Worm (Caenorhabditis elegans) whole organism, L1 larva: Measurements from ENCODE around the gene C54F6.15.

ENCODE experiments used
- C16A3.4 ChIP-seq: fragments of 150-350 bp; optimal IDR thresholded peaks from 2 replicates; lab custom pipeline; 2014; ENCODE audit warnings: missing biosample characterization, missing genetic modification characterization
- C34B4.2 ChIP-seq: sonication (generic microtip); optimal IDR thresholded peaks from 2 replicates; lab custom pipeline; 2017; ENCODE audit warnings: mild to moderate bottlenecking, missing genetic modification characterization, missing compliant biosample characterization
- F16B12.6 ChIP-seq: fragments of 150-350 bp; optimal IDR thresholded peaks from 2 replicates; lab custom pipeline; 2014; ENCODE audit warnings: missing biosample characterization, missing genetic modification characterization
- aly-2 ChIP-seq: fragments of 150-350 bp; optimal IDR thresholded peaks from 2 replicates; lab custom pipeline; 2014; ENCODE audit warnings: missing biosample characterization, missing genetic modification characterization
- blmp-1 ChIP-seq: fragments of 150-350 bp; optimal IDR thresholded peaks from 2 replicates; lab custom pipeline; 2014; ENCODE audit warnings: missing biosample characterization, missing genetic modification characterization
- ceh-90 ChIP-seq: sonication (generic microtip); optimal IDR thresholded peaks from 2 replicates; lab custom pipeline; 2016; ENCODE audit warnings: missing genetic modification characterization, missing compliant biosample characterization
- dpl-1 ChIP-seq, 3 experiments: fragments of 150-350 bp in 2 of 3; sonication (generic microtip) in 1 of 3; optimal IDR thresholded peaks; 2 replicates each; lab custom pipeline; 2014 to 2017; ENCODE audit warnings: missing biosample characterization in 3 of 3, missing genetic modification characterization in 3 of 3, missing genetic modification reagents in 3 of 3
- efl-1 ChIP-seq, 4 experiments: fragments of 150-350 bp; optimal IDR thresholded peaks in 3 of 4; peaks in 1 of 4; 1 replicate in 1 of 4; 2 replicates in 3 of 4; lab custom pipeline; 2014; ENCODE audit warnings: missing biosample characterization in 2 of 4, missing genetic modification characterization in 2 of 4, missing genetic modification reagents in 2 of 4
- egl-27 ChIP-seq, 2 experiments: fragments of 150-350 bp in 1 of 2; sonication (generic microtip); optimal IDR thresholded peaks; 3 replicates each; lab custom pipeline; 2017 to 2018; ENCODE audit warnings: missing biosample characterization in 2 of 2, missing genetic modification characterization in 2 of 2, missing genetic modification reagents in 2 of 2
- elt-2 ChIP-seq: sonication (generic microtip); optimal IDR thresholded peaks from 2 replicates; lab custom pipeline; 2016; ENCODE audit warnings: missing genetic modification characterization, mild to moderate bottlenecking, inconsistent platforms, missing compliant biosample characterization, missing genetic modification reagents
- elt-3 ChIP-seq, 6 experiments: fragments of 150-350 bp in 1 of 6; sonication (generic microtip); optimal IDR thresholded peaks; 2 replicates each; lab custom pipeline; 2017 to 2018; ENCODE audit warnings: missing biosample characterization in 6 of 6, missing genetic modification characterization in 6 of 6, inconsistent platforms in 1 of 6
- fkh-4 ChIP-seq: sonication (generic microtip); optimal IDR thresholded peaks from 2 replicates; lab custom pipeline; 2016; ENCODE audit warnings: missing compliant biosample characterization, missing genetic modification characterization, borderline replicate concordance
- hlh-4 ChIP-seq: sonication (generic microtip); optimal IDR thresholded peaks from 2 replicates; lab custom pipeline; 2016; ENCODE audit warnings: mild to moderate bottlenecking, missing genetic modification characterization, missing compliant biosample characterization
- irx-1 ChIP-seq: sonication (generic microtip); optimal IDR thresholded peaks from 2 replicates; lab custom pipeline; 2016; ENCODE audit warnings: missing genetic modification characterization, missing compliant biosample characterization
- lin-15B ChIP-seq: fragments of 150-350 bp; sonication (generic microtip); optimal IDR thresholded peaks from 3 replicates; lab custom pipeline; 2014; ENCODE audit warnings: missing biosample characterization, missing genetic modification characterization
- lin-35 ChIP-seq, 2 experiments: fragments of 150-350 bp; optimal IDR thresholded peaks; 2 replicates each; lab custom pipeline; 2014; ENCODE audit warnings: missing biosample characterization in 2 of 2, missing genetic modification characterization in 2 of 2, missing genetic modification reagents in 2 of 2
- lin-39 ChIP-seq: fragments of 150-350 bp; optimal IDR thresholded peaks from 2 replicates; lab custom pipeline; 2014; ENCODE audit warnings: missing biosample characterization, missing genetic modification reagents, missing genetic modification characterization
- lir-3 ChIP-seq: sonication (generic microtip); optimal IDR thresholded peaks from 2 replicates; lab custom pipeline; 2016; ENCODE audit warnings: mild to moderate bottlenecking, missing genetic modification characterization, moderate library complexity, missing compliant biosample characterization; ENCODE audit not compliant: poor library complexity
- mab-9 ChIP-seq: fragments of 200-800 bp; sonication (Bioruptor generic); IDR thresholded peaks from 2 replicates; pipeline ENCODE4 v1.3.6; 2022; ENCODE audit warnings: missing genetic modification reagents, missing genetic modification characterization, missing compliant biosample characterization
- mef-2 ChIP-seq: fragments of 150-350 bp; optimal IDR thresholded peaks from 2 replicates; lab custom pipeline; 2014; ENCODE audit warnings: missing biosample characterization, missing genetic modification characterization
- mep-1 ChIP-seq: fragments of 150-350 bp; optimal IDR thresholded peaks from 2 replicates; lab custom pipeline; 2014; ENCODE audit warnings: missing biosample characterization, missing genetic modification characterization
- nhr-12 ChIP-seq: sonication (generic microtip); optimal IDR thresholded peaks from 2 replicates; lab custom pipeline; 2017; ENCODE audit warnings: missing biosample characterization, missing genetic modification characterization
- nhr-76 ChIP-seq: sonication (generic microtip); optimal IDR thresholded peaks from 2 replicates; lab custom pipeline; 2017; ENCODE audit warnings: missing biosample characterization, missing genetic modification characterization
- nhr-77 ChIP-seq: fragments of 150-350 bp; optimal IDR thresholded peaks from 2 replicates; lab custom pipeline; 2014; ENCODE audit warnings: missing biosample characterization, missing genetic modification characterization
- nhr-84 ChIP-seq: sonication (generic microtip); optimal IDR thresholded peaks from 2 replicates; lab custom pipeline; 2017; ENCODE audit warnings: missing biosample characterization, missing genetic modification characterization
- nhr-85 ChIP-seq: sonication (generic microtip); peaks from one replicate; lab custom pipeline; 2016; ENCODE audit warnings: missing genetic modification characterization, inconsistent platforms, missing compliant biosample characterization
- pag-3 ChIP-seq: sonication (generic microtip); optimal IDR thresholded peaks from 2 replicates; lab custom pipeline; 2017; ENCODE audit warnings: missing genetic modification characterization, mild to moderate bottlenecking, missing compliant biosample characterization, antibody characterized with exemption, borderline replicate concordance; ENCODE audit not compliant: insufficient read depth
- snpc-4 ChIP-seq: fragments of 150-350 bp; optimal IDR thresholded peaks from 2 replicates; lab custom pipeline; 2014; ENCODE audit warnings: missing biosample characterization, missing genetic modification characterization
- sox-4 ChIP-seq: sonication (generic microtip); optimal IDR thresholded peaks from 2 replicates; lab custom pipeline; 2016; ENCODE audit warnings: missing genetic modification characterization, missing compliant biosample characterization
- sptf-1 ChIP-seq: fragments of 150-350 bp; optimal IDR thresholded peaks from 2 replicates; lab custom pipeline; 2014; ENCODE audit warnings: missing biosample characterization, missing genetic modification characterization
- tbx-2 ChIP-seq: sonication (generic microtip); optimal IDR thresholded peaks from 2 replicates; lab custom pipeline; 2016; ENCODE audit warnings: missing genetic modification characterization, missing compliant biosample characterization
- tlp-1 ChIP-seq: fragments of 150-350 bp; optimal IDR thresholded peaks from 2 replicates; lab custom pipeline; 2014; ENCODE audit warnings: missing biosample characterization, missing genetic modification characterization
- unc-86 ChIP-seq: sonication (generic microtip); optimal IDR thresholded peaks from 2 replicates; lab custom pipeline; 2016; ENCODE audit warnings: missing genetic modification characterization, missing compliant biosample characterization
- unc-98 ChIP-seq: fragments of 200-800 bp; sonication (Bioruptor generic); IDR thresholded peaks from 2 replicates; pipeline ENCODE4 v1.3.6; 2022; ENCODE audit warnings: missing genetic modification characterization, missing compliant biosample characterization
- vab-15 ChIP-seq: sonication (generic microtip); optimal IDR thresholded peaks from 2 replicates; lab custom pipeline; 2017; ENCODE audit warnings: missing genotype, mild to moderate bottlenecking, missing genetic modification characterization, missing compliant biosample characterization
- ztf-4 ChIP-seq: fragments of 150-350 bp; optimal IDR thresholded peaks from 2 replicates; lab custom pipeline; 2014; ENCODE audit warnings: missing biosample characterization, missing genetic modification characterization

Gene C54F6.15

ce11 chrV:7528816-7529215, 6.6 kb upstream of the C54F6.15 start, which contains the start of gene C54F6.5:
Gene C54F6.5, plus strand, starts transcription at chrV:7529116.
- TF ChIP-seq mef-2 (tag; lab: Kevin White, UChicago) = no peak
- no peak for TF ChIP-seq lin-39
- TF ChIP-seq aly-2 (tag; lab: Kevin White, UChicago) = no peak
- TF ChIP-seq C16A3.4 = no peak
- TF ChIP-seq nhr-77 (tag; lab: Kevin White, UChicago) = no peak
- TF ChIP-seq hlh-4 = no peak
- no peak for TF ChIP-seq elt-3 (tag; optimal IDR thresholded peaks at IDR 0.05; lab: Kevin White, UChicago)
- TF ChIP-seq unc-86 (tag; lab: Kevin White, UChicago) = no peak
- TF ChIP-seq egl-27 (tag; optimal IDR thresholded peaks at IDR 0.05; lab: Kevin White, UChicago) = no peak
- no peak for TF ChIP-seq irx-1 (tag; lab: Kevin White, UChicago)
- no peak for TF ChIP-seq unc-98
- no peak for TF ChIP-seq nhr-76 (tag; lab: Kevin White, UChicago)
- no peak for TF ChIP-seq lir-3 (tag; lab: Kevin White, UChicago)
- no peak for TF ChIP-seq snpc-4 (tag; lab: Kevin White, UChicago)
- TF ChIP-seq lin-15B (tag; lab: Kevin White, UChicago) = no peak
- no peak for TF ChIP-seq ztf-4
- no peak for TF ChIP-seq nhr-85 (tag; lab: Kevin White, UChicago)
- no peak for TF ChIP-seq C34B4.2 (tag; lab: Kevin White, UChicago)
- no peak for TF ChIP-seq nhr-84 (tag; lab: Kevin White, UChicago)
- no peak for TF ChIP-seq elt-2 (tag; lab: Kevin White, UChicago)
- TF ChIP-seq, all 84 proteins: peak for 0

ce11 chrV:7527153-7527552, 5.0 kb upstream of the C54F6.15 start, which contains the start of gene C54F6.17:
Gene C54F6.17, plus strand, starts transcription at chrV:7527453.
- TF ChIP-seq vab-15 (tag; lab: Kevin White, UChicago) (no peak), mep-1 (tag; lab: Kevin White, UChicago) (no peak), sptf-1 (no peak), dpl-1 (GFP tag; optimal IDR thresholded peaks at IDR 0.05; lab: Kevin White, UChicago) (no peak), ceh-90 (no peak), sox-4 (tag; lab: Kevin White, UChicago) (no peak), tbx-2 (no peak), F16B12.6 (tag; lab: Kevin White, UChicago) (no peak), nhr-84 (tag; lab: Kevin White, UChicago) (no peak), lin-35 (GFP tag; optimal IDR thresholded peaks at IDR 0.05; lab: Kevin White, UChicago) (no peak), snpc-4 (tag; lab: Kevin White, UChicago) (no peak)

- TF ChIP-seq mab-9 (GFP tag; lab: Robert Waterston, UW) (no peak), pag-3 (tag; lab: Kevin White, UChicago) (no peak), tlp-1 (tag; lab: Kevin White, UChicago) (no peak), C16A3.4 (no peak), nhr-85 (tag; lab: Kevin White, UChicago) (no peak), nhr-12 (tag; lab: Kevin White, UChicago) (no peak)
Measured at ce11 chrV:7525695-7526094, 3.5 kb upstream of the C54F6.15 start, which contains the start of gene C54F6.18. Gene C54F6.18, plus strand, starts transcription at chrV:7525995.

- TF ChIP-seq fkh-4 = no peak
- no peak for TF ChIP-seq efl-1 (optimal IDR thresholded peaks at IDR 0.05; lab: Kevin White, UChicago)
- TF ChIP-seq efl-1 (GFP tag; optimal IDR thresholded peaks at IDR 0.05 in 1 of 2; lab: Kevin White, UChicago) = peak in 1 of 2 experiments; percentile 54
- no peak for TF ChIP-seq C34B4.2 (tag; lab: Kevin White, UChicago)
- no peak for TF ChIP-seq blmp-1 (tag; lab: Kevin White, UChicago)
- TF ChIP-seq, all 84 proteins: peak for 1
Measured at ce11 chrV:7524447-7524846, 2.3 kb upstream of the C54F6.15 start, which contains the start of gene C54F6.20. Gene C54F6.20, plus strand, starts transcription at chrV:7524747.
